Worm (Caenorhabditis elegans): ENCODE measurements around the gene F57C2.5.

DNA sequence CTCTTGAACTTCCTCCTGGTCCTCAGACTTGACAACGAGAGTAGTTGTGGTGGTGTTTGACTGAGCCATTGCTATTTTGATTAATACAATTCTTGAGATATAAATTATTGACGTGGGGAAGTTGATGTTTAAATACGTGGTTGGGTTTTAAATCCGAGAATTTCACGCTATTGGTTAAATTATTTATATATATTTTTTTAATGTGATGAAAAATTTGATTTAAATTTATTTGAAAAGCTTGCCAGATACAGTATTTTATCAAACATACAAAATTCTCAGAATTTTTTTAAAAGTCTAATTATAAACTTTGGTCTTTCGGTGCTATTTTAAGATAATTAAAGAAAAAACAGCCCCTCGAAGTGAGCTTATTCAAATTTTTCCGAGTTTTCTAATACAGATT is 20.5 kb downstream of the F57C2.5 start, which contains the start of the genes K10H10.7 and K10H10.10:
- TF ChIP-seq lin-39 (tag; optimal IDR thresholded peaks at IDR 0.05) (no peak), nhr-77 (tag; optimal IDR thresholded peaks at IDR 0.05) (no peak), nhr-76 (tag; optimal IDR thresholded peaks at IDR 0.05) (no peak), unc-130 (tag; optimal IDR thresholded peaks at IDR 0.05) (no peak), nhr-47 (tag; optimal IDR thresholded peaks at IDR 0.05) (no peak), jun-1 (tag; optimal IDR thresholded peaks at IDR 0.05) (no peak), ztf-11 (tag; optimal IDR thresholded peaks at IDR 0.05) (no peak), xbp-1 (tag; optimal IDR thresholded peaks at IDR 0.05) (no peak), unc-86 (tag; optimal IDR thresholded peaks at IDR 0.05) (no peak)

All from whole organism, L1 larva.